Worm (Caenorhabditis elegans) whole organism, L3 larva: ENCODE data around the gene T13B5.9.

Source experiments
- R02D3.7 ChIP-seq: fragments of 150-350 bp; optimal IDR thresholded peaks from 2 replicates; lab custom pipeline; 2014; ENCODE audit warnings: missing biosample characterization, missing genetic modification characterization
- aly-2 ChIP-seq: fragments of 150-350 bp; optimal IDR thresholded peaks from 2 replicates; lab custom pipeline; 2014; ENCODE audit warnings: missing biosample characterization, missing genetic modification characterization
- ama-1 ChIP-seq: fragments of 150-350 bp; optimal IDR thresholded peaks from 2 replicates; lab custom pipeline; 2018
- ceh-16 ChIP-seq: sonication (generic microtip); optimal IDR thresholded peaks from 2 replicates; lab custom pipeline; 2017; ENCODE audit warnings: missing biosample characterization, missing genetic modification characterization
- ceh-28 ChIP-seq: fragments of 150-350 bp; optimal IDR thresholded peaks from 2 replicates; lab custom pipeline; 2014; ENCODE audit warnings: missing biosample characterization, missing genetic modification reagents, missing genetic modification characterization
- ceh-82 ChIP-seq: fragments of 150-350 bp; optimal IDR thresholded peaks from 2 replicates; lab custom pipeline; 2014; ENCODE audit warnings: missing biosample characterization, missing genetic modification characterization
- ceh-9 ChIP-seq: sonication (generic microtip); optimal IDR thresholded peaks from 2 replicates; lab custom pipeline; 2018; ENCODE audit warnings: missing biosample characterization, missing genetic modification characterization
- daf-12 ChIP-seq: fragments of 150-350 bp; optimal IDR thresholded peaks from 2 replicates; lab custom pipeline; 2014; ENCODE audit warnings: missing biosample characterization, missing genetic modification reagents, missing genetic modification characterization
- egl-27 ChIP-seq: sonication (generic microtip); optimal IDR thresholded peaks from 4 replicates; lab custom pipeline; 2017; ENCODE audit warnings: missing biosample characterization, missing genetic modification reagents, missing genetic modification characterization
- egl-5 ChIP-seq: fragments of 150-350 bp; optimal IDR thresholded peaks from 2 replicates; lab custom pipeline; 2017; ENCODE audit warnings: missing biosample characterization, missing genetic modification reagents, missing genetic modification characterization, inconsistent platforms
- elt-1 ChIP-seq: fragments of 150-350 bp; optimal IDR thresholded peaks from 2 replicates; lab custom pipeline; 2014; ENCODE audit warnings: missing biosample characterization, missing genetic modification characterization
- elt-2 ChIP-seq: sonication (generic microtip); optimal IDR thresholded peaks from 2 replicates; lab custom pipeline; 2016; ENCODE audit warnings: missing genetic modification reagents, mild to moderate bottlenecking, missing genetic modification characterization, missing compliant biosample characterization
- eor-1 ChIP-seq, 2 experiments: fragments of 150-350 bp; optimal IDR thresholded peaks; 2 replicates each; lab custom pipeline; 2014 to 2018; ENCODE audit warnings: missing biosample characterization in 2 of 2, missing genetic modification characterization in 2 of 2
- fkh-2 ChIP-seq: fragments of 150-350 bp; optimal IDR thresholded peaks from 2 replicates; lab custom pipeline; 2014; ENCODE audit warnings: missing biosample characterization, missing genetic modification reagents, missing genetic modification characterization
- fos-1 ChIP-seq: fragments of 150-350 bp; optimal IDR thresholded peaks from 2 replicates; lab custom pipeline; 2014; ENCODE audit warnings: missing biosample characterization, missing genetic modification characterization
- hmg-11 ChIP-seq: sonication (generic microtip); optimal IDR thresholded peaks from 2 replicates; lab custom pipeline; 2016; ENCODE audit warnings: missing genetic modification characterization, missing compliant biosample characterization
- jun-1 ChIP-seq: fragments of 150-350 bp; optimal IDR thresholded peaks from 2 replicates; lab custom pipeline; 2014; ENCODE audit warnings: missing biosample characterization, missing genetic modification reagents, missing genetic modification characterization
- lin-15B ChIP-seq: fragments of 150-350 bp; optimal IDR thresholded peaks from 2 replicates; lab custom pipeline; 2014; ENCODE audit warnings: missing biosample characterization, missing genetic modification characterization
- lsy-12 ChIP-seq: sonication (generic microtip); optimal IDR thresholded peaks from 2 replicates; lab custom pipeline; 2016; ENCODE audit warnings: mild to moderate bottlenecking, missing genetic modification characterization, missing compliant biosample characterization
- mml-1 ChIP-seq: fragments of 150-350 bp; sonication (generic microtip); optimal IDR thresholded peaks from 3 replicates; lab custom pipeline; 2014; ENCODE audit warnings: missing biosample characterization, missing genetic modification characterization
- nfya-1 ChIP-seq: sonication (generic microtip); optimal IDR thresholded peaks from 2 replicates; lab custom pipeline; 2017; ENCODE audit warnings: missing genetic modification characterization, mild to moderate bottlenecking, missing compliant biosample characterization, antibody characterized with exemption, moderate library complexity; ENCODE audit not compliant: insufficient read depth
- nhr-11 ChIP-seq: fragments of 150-350 bp; optimal IDR thresholded peaks from 2 replicates; lab custom pipeline; 2014; ENCODE audit warnings: missing biosample characterization, missing genetic modification characterization
- nhr-12 ChIP-seq: fragments of 150-350 bp; optimal IDR thresholded peaks from 2 replicates; lab custom pipeline; 2014; ENCODE audit warnings: missing biosample characterization, missing genetic modification characterization
- nhr-23 ChIP-seq: fragments of 150-350 bp; optimal IDR thresholded peaks from 2 replicates; lab custom pipeline; 2014; ENCODE audit warnings: missing biosample characterization, missing genetic modification reagents, missing genetic modification characterization
- nhr-237 ChIP-seq: fragments of 150-350 bp; optimal IDR thresholded peaks from 2 replicates; lab custom pipeline; 2014; ENCODE audit warnings: missing biosample characterization, missing genetic modification characterization
- nhr-25 ChIP-seq: sonication (generic microtip); optimal IDR thresholded peaks from 2 replicates; lab custom pipeline; 2017; ENCODE audit warnings: missing biosample characterization, missing genetic modification characterization
- nhr-28 ChIP-seq: fragments of 150-350 bp; optimal IDR thresholded peaks from 2 replicates; lab custom pipeline; 2014; ENCODE audit warnings: missing biosample characterization, missing genetic modification characterization
- nhr-43 ChIP-seq: sonication (generic microtip); optimal IDR thresholded peaks from 2 replicates; lab custom pipeline; 2016; ENCODE audit warnings: mild to moderate bottlenecking, missing genetic modification characterization, missing compliant biosample characterization; ENCODE audit not compliant: poor library complexity, severe bottlenecking
- nhr-67 ChIP-seq: fragments of 150-350 bp; optimal IDR thresholded peaks from 2 replicates; lab custom pipeline; 2014; ENCODE audit warnings: missing biosample characterization, missing genetic modification characterization
- nhr-76 ChIP-seq: fragments of 150-350 bp; sonication (generic microtip); optimal IDR thresholded peaks from 5 replicates; lab custom pipeline; 2014; ENCODE audit warnings: missing biosample characterization, missing genetic modification characterization
- pha-4 ChIP-seq: fragments of 150-350 bp; optimal IDR thresholded peaks from 2 replicates; lab custom pipeline; 2014; ENCODE audit warnings: missing biosample characterization, missing genetic modification reagents, missing genetic modification characterization
- pqm-1 ChIP-seq: fragments of 150-350 bp; optimal IDR thresholded peaks from 2 replicates; lab custom pipeline; 2017; ENCODE audit warnings: missing biosample characterization, missing genetic modification characterization, inconsistent platforms
- sea-2 ChIP-seq: fragments of 150-350 bp; sonication (generic microtip); optimal IDR thresholded peaks from 4 replicates; lab custom pipeline; 2014; ENCODE audit warnings: missing biosample characterization, missing genetic modification reagents, missing genetic modification characterization
- skn-1 ChIP-seq: fragments of 150-350 bp; optimal IDR thresholded peaks from 2 replicates; lab custom pipeline; 2014; ENCODE audit warnings: missing biosample characterization, missing genetic modification characterization
- snpc-4 ChIP-seq: fragments of 150-350 bp; optimal IDR thresholded peaks from 2 replicates; lab custom pipeline; 2014; ENCODE audit warnings: missing biosample characterization, missing genetic modification characterization
- tbx-2 ChIP-seq: sonication (generic microtip); optimal IDR thresholded peaks from 2 replicates; lab custom pipeline; 2016; ENCODE audit warnings: mild to moderate bottlenecking, missing genetic modification characterization, missing compliant biosample characterization
- unc-39 ChIP-seq: sonication (generic microtip); optimal IDR thresholded peaks from 4 replicates; lab custom pipeline; 2017; ENCODE audit warnings: missing biosample characterization, missing genetic modification characterization
- unc-62 ChIP-seq: fragments of 150-350 bp; sonication (generic microtip); optimal IDR thresholded peaks from 4 replicates; lab custom pipeline; 2014; ENCODE audit warnings: missing biosample characterization, missing genetic modification reagents, missing genetic modification characterization
- zag-1 ChIP-seq: fragments of 150-350 bp; optimal IDR thresholded peaks from 2 replicates; lab custom pipeline; 2014; ENCODE audit warnings: missing biosample characterization, missing genetic modification characterization
- ztf-11 ChIP-seq: fragments of 150-350 bp; optimal IDR thresholded peaks from 2 replicates; lab custom pipeline; 2014; ENCODE audit warnings: missing biosample characterization, missing genetic modification characterization
- ztf-4 ChIP-seq: fragments of 150-350 bp; optimal IDR thresholded peaks from 2 replicates; lab custom pipeline; 2014; ENCODE audit warnings: missing biosample characterization, missing genetic modification characterization

The T13B5.9 gene

DNA sequence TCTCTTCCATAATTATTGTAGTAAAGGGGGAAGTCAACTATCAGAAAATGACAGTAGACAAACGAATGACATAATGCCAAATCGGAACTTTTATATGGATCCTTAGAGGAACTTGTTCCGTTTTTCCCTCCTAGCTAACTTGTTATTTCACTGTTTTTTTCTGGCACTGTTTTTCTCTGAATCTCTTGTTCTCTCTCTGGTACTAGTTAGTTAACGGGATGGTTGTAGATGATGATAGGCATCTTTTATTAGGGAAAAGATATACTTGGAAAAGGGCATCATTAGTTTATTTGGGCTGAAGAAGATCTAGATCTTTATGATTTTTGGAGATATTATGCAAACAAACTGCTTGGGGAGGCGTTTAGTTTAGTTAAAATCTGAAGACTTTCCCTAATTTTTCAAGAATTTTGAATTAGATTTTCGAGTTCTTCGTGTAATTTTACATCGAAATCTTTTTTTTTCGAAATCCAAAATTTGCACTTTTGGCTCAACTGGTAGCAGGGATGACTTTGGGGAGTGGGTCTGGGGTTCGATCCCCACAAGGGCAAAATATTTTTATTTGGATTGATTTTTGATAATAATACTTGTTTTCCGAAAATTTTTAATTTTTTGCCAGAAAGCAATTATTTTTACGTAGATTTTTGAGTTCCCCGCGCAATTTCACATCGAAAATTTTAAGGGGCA is 2.7 kb upstream of the T13B5.9 start, which contains the start of gene col-40:
TSS of gene col-40 (minus strand) at position 51 of the 684 bp plus-strand sequence.
- TF ChIP-seq mml-1 (tag; lab: Kevin White, UChicago), result no peak
- TF ChIP-seq aly-2, result no peak
- no peak for TF ChIP-seq elt-1 (tag; lab: Kevin White, UChicago)
- no peak for TF ChIP-seq unc-39 (tag; lab: Kevin White, UChicago)
- TF ChIP-seq nhr-237 (tag; lab: Kevin White, UChicago), result no peak
- no peak for TF ChIP-seq jun-1 (tag; lab: Kevin White, UChicago)
- no peak for TF ChIP-seq fos-1 (tag; lab: Kevin White, UChicago)
- no peak for TF ChIP-seq daf-12 (tag; lab: Kevin White, UChicago)
- TF ChIP-seq nhr-28 (tag; lab: Kevin White, UChicago), result no peak
- no peak for TF ChIP-seq R02D3.7 (tag; lab: Kevin White, UChicago)
- no peak for TF ChIP-seq nhr-23 (tag; lab: Kevin White, UChicago)
- TF ChIP-seq sea-2, result no peak
- no peak for TF ChIP-seq nhr-76
- no peak for TF ChIP-seq nhr-67 (tag; lab: Kevin White, UChicago)
- TF ChIP-seq nhr-25 (tag; lab: Kevin White, UChicago), result no peak
- no peak for TF ChIP-seq nfya-1
- TF ChIP-seq ztf-11, result no peak
- TF ChIP-seq ceh-16 (tag; lab: Kevin White, UChicago), result no peak
- no peak for TF ChIP-seq egl-27 (tag; lab: Kevin White, UChicago)
- TF ChIP-seq lsy-12 (tag; lab: Kevin White, UChicago), result no peak

DNA sequence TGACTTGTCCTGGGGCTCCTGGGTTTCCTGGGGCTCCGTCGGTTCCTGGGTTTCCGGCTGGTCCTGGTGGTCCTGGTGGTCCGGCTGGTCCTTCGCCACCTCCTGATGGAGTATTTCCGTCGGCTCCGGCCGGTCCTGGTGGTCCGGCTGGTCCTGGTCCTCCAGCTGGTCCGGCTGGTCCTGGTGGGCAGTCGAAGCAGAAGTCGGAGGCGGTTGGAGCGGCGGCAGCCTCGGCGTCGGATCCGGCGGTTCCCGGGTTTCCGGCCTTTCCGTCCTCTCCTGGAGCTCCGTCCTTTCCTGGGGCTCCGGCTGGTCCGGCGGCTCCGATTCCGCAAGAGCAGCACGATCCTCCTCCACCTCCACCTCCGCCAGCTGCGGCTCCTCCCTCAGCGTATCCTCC is 982 bp upstream of the T13B5.9 start:
- no peak for TF ChIP-seq hmg-11 (tag; lab: Kevin White, UChicago)
- no peak for TF ChIP-seq snpc-4 (tag; lab: Kevin White, UChicago)
- no peak for TF ChIP-seq jun-1 (tag; lab: Kevin White, UChicago)
- TF ChIP-seq ztf-4 (tag; lab: Kevin White, UChicago), result no peak
- no peak for TF ChIP-seq R02D3.7 (tag; lab: Kevin White, UChicago)
- no peak for TF ChIP-seq skn-1 (tag; lab: Kevin White, UChicago)
- no peak for TF ChIP-seq nhr-237 (tag; lab: Kevin White, UChicago)
- TF ChIP-seq eor-1 (tag; optimal IDR thresholded peaks at IDR 0.05; lab: Kevin White, UChicago), result no peak
- no peak for TF ChIP-seq lin-15B (tag; lab: Kevin White, UChicago)
- no peak for TF ChIP-seq nhr-43 (tag; lab: Kevin White, UChicago)
- TF ChIP-seq pqm-1 (tag; lab: Kevin White, UChicago), result no peak
- TF ChIP-seq ama-1 (lab: Kevin White, UChicago), result no peak
- TF ChIP-seq ceh-9 (tag; lab: Kevin White, UChicago), result no peak
- TF ChIP-seq elt-1 (tag; lab: Kevin White, UChicago), result no peak

ce11 chrII:1103484-1104100 is 717 bp downstream of the T13B5.9 start:
- peak; percentile 100 for TF ChIP-seq pqm-1 (tag; lab: Kevin White, UChicago)
- TF ChIP-seq elt-2 (tag; lab: Kevin White, UChicago), result peak; percentile 100
- TF ChIP-seq pha-4 (tag; lab: Kevin White, UChicago), result peak; percentile 74
- peak; percentile 78 for TF ChIP-seq fos-1 (tag; lab: Kevin White, UChicago)
- TF ChIP-seq tbx-2 (tag; lab: Kevin White, UChicago), result no peak
- TF ChIP-seq jun-1 (tag; lab: Kevin White, UChicago), result peak; percentile 96
- TF ChIP-seq egl-27 (tag; lab: Kevin White, UChicago), result peak; percentile 58
- TF ChIP-seq skn-1 (tag; lab: Kevin White, UChicago), result no peak

DNA sequence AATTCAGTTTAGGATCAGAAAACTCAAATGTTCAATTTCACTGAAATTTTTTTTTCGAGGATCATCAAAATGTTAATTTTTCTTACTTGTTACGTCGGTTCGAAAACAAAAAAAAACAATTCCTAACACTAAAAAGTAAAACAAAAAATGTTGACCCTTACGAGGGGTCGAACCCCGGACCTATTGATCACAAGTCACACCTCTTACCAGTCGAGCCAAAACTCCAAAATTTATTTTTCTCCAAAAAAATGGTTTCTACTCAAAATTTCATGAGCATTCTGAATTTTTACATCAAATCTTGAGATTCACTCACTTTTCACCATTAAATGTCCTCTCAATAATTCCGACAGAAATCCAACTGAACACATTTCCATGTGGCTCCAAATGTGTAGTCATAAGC is 2.1 kb downstream of the T13B5.9 start:
- no peak for TF ChIP-seq fkh-2 (tag; lab: Kevin White, UChicago)
- TF ChIP-seq unc-62 (GFP tag; lab: Kevin White, UChicago), result no peak
- no peak for TF ChIP-seq nhr-43 (tag; lab: Kevin White, UChicago)
- no peak for TF ChIP-seq skn-1 (tag; lab: Kevin White, UChicago)
- no peak for TF ChIP-seq egl-5 (tag; lab: Kevin White, UChicago)
- TF ChIP-seq ztf-11, result no peak
- no peak for TF ChIP-seq nhr-12 (tag; lab: Kevin White, UChicago)
- no peak for TF ChIP-seq lin-15B (tag; lab: Kevin White, UChicago)
- TF ChIP-seq aly-2, result no peak
- no peak for TF ChIP-seq nhr-11 (tag; lab: Kevin White, UChicago)
- TF ChIP-seq nhr-25 (tag; lab: Kevin White, UChicago), result no peak
- no peak for TF ChIP-seq nhr-237 (tag; lab: Kevin White, UChicago)
- no peak for TF ChIP-seq egl-27 (tag; lab: Kevin White, UChicago)
- no peak for TF ChIP-seq ceh-82 (tag; lab: Kevin White, UChicago)
- TF ChIP-seq zag-1 (tag; lab: Kevin White, UChicago), result no peak
- no peak for TF ChIP-seq mml-1 (tag; lab: Kevin White, UChicago)
- no peak for TF ChIP-seq ceh-28 (tag; lab: Kevin White, UChicago)
